Fruit fly (Drosophila melanogaster): Measurements from ENCODE around the gene Prps.

The Prps gene

DNA sequence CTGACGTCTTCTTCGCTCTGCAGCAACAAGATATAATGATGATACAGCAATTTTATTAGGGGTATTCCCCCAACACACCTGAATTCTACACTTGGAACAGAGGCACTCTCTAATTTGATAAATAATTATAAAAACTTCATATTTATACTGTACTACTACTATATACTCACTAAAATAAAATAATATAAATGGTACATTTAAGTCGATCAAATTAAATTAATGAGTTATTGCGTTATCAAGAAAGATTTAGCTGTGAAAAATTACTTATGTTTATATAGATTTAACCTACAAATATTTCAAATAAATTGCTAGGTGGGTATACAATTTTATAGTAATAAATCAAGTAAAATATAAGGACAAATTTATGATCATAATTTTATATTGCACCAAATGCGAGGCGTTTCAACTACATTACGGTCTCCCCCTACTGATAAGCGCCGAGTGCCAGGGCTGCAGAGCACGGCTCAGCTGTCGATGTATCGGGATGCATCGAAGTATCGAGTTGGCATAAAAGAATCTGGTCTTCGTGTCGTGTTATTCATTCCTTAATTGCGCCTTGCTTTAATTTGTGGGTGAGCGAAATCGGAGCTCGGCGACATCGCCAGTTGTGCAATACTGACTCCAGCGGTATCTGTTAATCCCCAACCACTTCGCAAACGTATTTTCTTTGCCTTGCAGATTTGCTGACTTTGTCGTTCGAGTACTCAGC, 17.5 kb upstream of the Prps start, which contains the start of gene vsg (continued):
- TF ChIP-seq chm (GFP tag; IDR thresholded peaks at IDR 0.05) = peak; percentile 52; the same call in 1 of the 2 replicates
- no peak for TF ChIP-seq sc (optimal IDR thresholded peaks at IDR 0.05)
- TF ChIP-seq sc (GFP tag; optimal IDR thresholded peaks at IDR 0.05) = peak; percentile 70
- peak; percentile 72 for TF ChIP-seq CG14860 (GFP tag; IDR thresholded peaks at IDR 0.05; ENCODE audit: partially characterized antibody)
- peak; percentile 92 for TF ChIP-seq Bgb (GFP tag; IDR thresholded peaks at IDR 0.05; ENCODE audit: partially characterized antibody)
- TF ChIP-seq Tbp (GFP tag; optimal IDR thresholded peaks at IDR 0.05) = no peak
- TF ChIP-seq CkIIα-i1 (GFP tag; IDR thresholded peaks at IDR 0.05) = no peak
- TF ChIP-seq sens-2 (GFP tag; IDR thresholded peaks at IDR 0.05) = no peak
- peak; percentile 31 for TF ChIP-seq Sin3A (optimal IDR thresholded peaks at IDR 0.05)
- TF ChIP-seq klu (GFP tag; IDR thresholded peaks at IDR 0.05) = peak; percentile 70
- TF ChIP-seq Atf6 (GFP tag; IDR thresholded peaks at IDR 0.05) = peak; percentile 50; the same call in 1 of the 2 replicates
- TF ChIP-seq Abd-B (GFP tag; optimal IDR thresholded peaks at IDR 0.05) = peak; percentile 87
- TF ChIP-seq CG4707 (GFP tag; optimal IDR thresholded peaks at IDR 0.05) = no peak
- peak; percentile 82 for TF ChIP-seq Sox102F (GFP tag; optimal IDR thresholded peaks at IDR 0.05)
- peak; percentile 55; the same call in 2 of the 3 replicates for TF ChIP-seq Aef1 (GFP tag; IDR thresholded peaks at IDR 0.05)
- TF ChIP-seq al (GFP tag; IDR thresholded peaks at IDR 0.05) = peak; percentile 43
- no peak for TF ChIP-seq z (GFP tag; IDR thresholded peaks at IDR 0.05)
- TF ChIP-seq Side (GFP tag; optimal IDR thresholded peaks at IDR 0.05) = peak; percentile 13
- TF ChIP-seq lbe (GFP tag; optimal IDR thresholded peaks at IDR 0.05) = no peak
- no peak for TF ChIP-seq ERR (GFP tag; optimal IDR thresholded peaks at IDR 0.05)
- peak; percentile 80 for TF ChIP-seq HLH4C (GFP tag; IDR thresholded peaks at IDR 0.05; ENCODE audit: partially characterized antibody)
- no peak for TF ChIP-seq CG3726 (GFP tag; IDR thresholded peaks at IDR 0.05)
- no peak for TF ChIP-seq lov (optimal IDR thresholded peaks at IDR 0.05)
- peak; percentile 59; the same call in 1 of the 3 replicates for TF ChIP-seq lov (GFP tag; IDR thresholded peaks at IDR 0.05)
- TF ChIP-seq CG1832 (GFP tag; optimal IDR thresholded peaks at IDR 0.05) = no peak
- TF ChIP-seq wek (GFP tag; optimal IDR thresholded peaks at IDR 0.05) = peak; percentile 90
- TF ChIP-seq Vsx1 (GFP tag; optimal IDR thresholded peaks at IDR 0.05) = peak; percentile 41
- no peak for TF ChIP-seq NC2β (GFP tag; optimal IDR thresholded peaks at IDR 0.05)
- TF ChIP-seq gem (tag; optimal IDR thresholded peaks at IDR 0.05) = peak; percentile 93
- peak; percentile 75 for TF ChIP-seq Hmr (GFP tag; optimal IDR thresholded peaks at IDR 0.05)
- peak; percentile 91 for TF ChIP-seq CG12391 (tag; optimal IDR thresholded peaks at IDR 0.05)
- peak; percentile 15 for TF ChIP-seq CG13123 (GFP tag; optimal IDR thresholded peaks at IDR 0.05)
- 0 out of 2 replicates have a peak, but pooled peaks have one; percentile 38 for TF ChIP-seq CG16779 (GFP tag; IDR thresholded peaks at IDR 0.05)
- TF ChIP-seq bigmax (GFP tag; optimal IDR thresholded peaks at IDR 0.05) = no peak
- TF ChIP-seq ems (GFP tag; optimal IDR thresholded peaks at IDR 0.05) = peak; percentile 26
- TF ChIP-seq Ssrp (tag; optimal IDR thresholded peaks at IDR 0.05) = peak; percentile 86
- peak; percentile 13 for TF ChIP-seq pum (GFP tag; optimal IDR thresholded peaks at IDR 0.05)
- no peak for TF ChIP-seq Doc2 (GFP tag; IDR thresholded peaks at IDR 0.05)
- TF ChIP-seq CG7928 (GFP tag; optimal IDR thresholded peaks at IDR 0.05) = peak; percentile 92
- TF ChIP-seq CG43689 (GFP tag; IDR thresholded peaks at IDR 0.05) = no peak
- no peak for TF ChIP-seq Gsc (GFP tag; IDR thresholded peaks at IDR 0.05)
- TF ChIP-seq zen2 (GFP tag; IDR thresholded peaks at IDR 0.05; ENCODE audit: partially characterized antibody) = peak; percentile 81
- TF ChIP-seq CG2199 (GFP tag; IDR thresholded peaks at IDR 0.05) = 0 out of 3 replicates have a peak, but pooled peaks have one; percentile 29
- TF ChIP-seq wdn (GFP tag; IDR thresholded peaks at IDR 0.05) = peak; percentile 13
- TF ChIP-seq so (GFP tag; IDR thresholded peaks at IDR 0.05) = no peak
- TF ChIP-seq CG8944 (GFP tag; optimal IDR thresholded peaks at IDR 0.05) = no peak
- peak; percentile 36; the same call in 1 of the 2 replicates for TF ChIP-seq Drgx (GFP tag; IDR thresholded peaks at IDR 0.05)
- TF ChIP-seq CG16813 (GFP tag; IDR thresholded peaks at IDR 0.05; ENCODE audit: partially characterized antibody) = peak; percentile 86
- TF ChIP-seq CG13287 (GFP tag; IDR thresholded peaks at IDR 0.05; ENCODE audit: partially characterized antibody) = peak; percentile 79
- TF ChIP-seq abd-A (tag; optimal IDR thresholded peaks at IDR 0.05) = no peak

All from whole organism, embryonic.